Worm (Caenorhabditis elegans) whole organism, early embryonic: ENCODE data around the gene pstk-1.

Experiments
- B0310.2 ChIP-seq: sonication (generic microtip); optimal IDR thresholded peaks from 2 replicates; lab custom pipeline; 2016; ENCODE audit warnings: mild to moderate bottlenecking, missing genetic modification characterization, missing compliant biosample characterization
- F13C5.2 ChIP-seq: sonication (generic microtip); optimal IDR thresholded peaks from 2 replicates; lab custom pipeline; 2017; ENCODE audit warnings: mild to moderate bottlenecking, missing genetic modification characterization, inconsistent platforms, missing compliant biosample characterization
- aly-1 ChIP-seq: sonication (generic microtip); optimal IDR thresholded peaks from 2 replicates; lab custom pipeline; 2016; ENCODE audit warnings: missing genetic modification characterization, missing compliant biosample characterization
- ama-1 ChIP-seq: fragments of 150-350 bp; optimal IDR thresholded peaks from 2 replicates; lab custom pipeline; 2014
- ceh-13 ChIP-seq: fragments of 200-800 bp; sonication (Bioruptor generic); optimal IDR thresholded peaks from 2 replicates; lab custom pipeline; 2018; ENCODE audit warnings: mild to moderate bottlenecking, missing genetic modification characterization, missing compliant biosample characterization
- ceh-36 ChIP-seq: sonication (generic microtip); optimal IDR thresholded peaks from 2 replicates; lab custom pipeline; 2016; ENCODE audit warnings: missing genetic modification characterization, inconsistent platforms, missing compliant biosample characterization
- ets-7 ChIP-seq: sonication (generic microtip); optimal IDR thresholded peaks from 2 replicates; lab custom pipeline; 2016; ENCODE audit warnings: missing genotype, missing genetic modification characterization, missing compliant biosample characterization
- flt-1 ChIP-seq: fragments of 200-800 bp; sonication (Bioruptor generic); IDR thresholded peaks from 2 replicates; pipeline ENCODE4 v1.3.6; 2022; ENCODE audit warnings: missing genetic modification characterization, missing compliant biosample characterization
- hmbx-1 ChIP-seq: sonication (generic microtip); optimal IDR thresholded peaks from 2 replicates; lab custom pipeline; 2016; ENCODE audit warnings: mild to moderate bottlenecking, missing genetic modification characterization, missing compliant biosample characterization
- hmg-4 ChIP-seq: fragments of 200-800 bp; sonication (Bioruptor generic); optimal IDR thresholded peaks from 2 replicates; lab custom pipeline; 2018; ENCODE audit warnings: mild to moderate bottlenecking, missing genetic modification characterization, missing compliant biosample characterization
- hnd-1 ChIP-seq: sonication (generic microtip); optimal IDR thresholded peaks from 2 replicates; lab custom pipeline; 2016; ENCODE audit warnings: missing genetic modification characterization, missing compliant biosample characterization
- pes-1 ChIP-seq: fragments of 200-800 bp; sonication (Bioruptor generic); IDR thresholded peaks from 2 replicates; pipeline ENCODE4 v1.3.6; 2022; ENCODE audit warnings: missing genetic modification reagents, missing genetic modification characterization, missing compliant biosample characterization
- scrt-1 ChIP-seq: fragments of 200-800 bp; sonication (Bioruptor generic); IDR thresholded peaks from 2 replicates; pipeline ENCODE4 v1.3.6; 2022; ENCODE audit warnings: missing genetic modification characterization, missing compliant biosample characterization
- sea-1 ChIP-seq: fragments of 200-800 bp; sonication (Bioruptor generic); conservative IDR thresholded peaks from 2 replicates; pipeline ENCODE4 v1.3.6; 2022; ENCODE audit warnings: missing genetic modification characterization, missing compliant biosample characterization
- tbx-11 ChIP-seq: fragments of 200-800 bp; sonication (Bioruptor generic); IDR thresholded peaks from 2 replicates; pipeline ENCODE4 v1.3.6; 2022; ENCODE audit warnings: missing genetic modification characterization, missing compliant biosample characterization
- tbx-37 ChIP-seq: fragments of 200-800 bp; sonication (Bioruptor generic); conservative IDR thresholded peaks from 2 replicates; pipeline ENCODE4 v1.3.6; 2022; ENCODE audit warnings: missing genetic modification reagents, missing genetic modification characterization, missing compliant biosample characterization
- tra-4 ChIP-seq: sonication (generic microtip); optimal IDR thresholded peaks from 2 replicates; lab custom pipeline; 2017; ENCODE audit warnings: missing genetic modification characterization, missing compliant biosample characterization

The pstk-1 gene

DNA sequence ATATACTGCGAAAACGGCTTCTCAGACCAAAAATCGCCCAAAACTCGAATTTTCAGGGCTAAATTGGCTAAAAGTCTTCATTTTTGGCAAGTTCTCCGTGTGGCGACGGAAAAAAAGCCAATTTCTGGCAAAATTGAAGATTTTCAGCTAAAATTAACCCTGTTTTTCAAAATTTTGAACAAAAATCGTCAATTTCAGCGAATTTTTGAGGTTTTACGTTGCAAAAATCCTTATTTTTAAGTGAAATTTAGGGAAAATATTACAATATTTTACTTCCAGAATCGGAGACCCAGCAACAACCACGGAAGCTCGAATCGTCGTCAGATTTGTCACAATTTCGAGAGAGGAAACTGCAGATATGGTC, 38.2 kb upstream of the pstk-1 start:
- TF ChIP-seq ets-7 (tag; lab: Kevin White, UChicago), result no peak
- no peak for TF ChIP-seq hnd-1 (tag; lab: Kevin White, UChicago)
- TF ChIP-seq tbx-11 (GFP tag; lab: Robert Waterston, UW), result no peak
- no peak for TF ChIP-seq F13C5.2 (tag; lab: Kevin White, UChicago)
- TF ChIP-seq flt-1 (GFP tag; lab: Robert Waterston, UW), result no peak
- no peak for TF ChIP-seq ceh-36 (tag; lab: Kevin White, UChicago)

DNA sequence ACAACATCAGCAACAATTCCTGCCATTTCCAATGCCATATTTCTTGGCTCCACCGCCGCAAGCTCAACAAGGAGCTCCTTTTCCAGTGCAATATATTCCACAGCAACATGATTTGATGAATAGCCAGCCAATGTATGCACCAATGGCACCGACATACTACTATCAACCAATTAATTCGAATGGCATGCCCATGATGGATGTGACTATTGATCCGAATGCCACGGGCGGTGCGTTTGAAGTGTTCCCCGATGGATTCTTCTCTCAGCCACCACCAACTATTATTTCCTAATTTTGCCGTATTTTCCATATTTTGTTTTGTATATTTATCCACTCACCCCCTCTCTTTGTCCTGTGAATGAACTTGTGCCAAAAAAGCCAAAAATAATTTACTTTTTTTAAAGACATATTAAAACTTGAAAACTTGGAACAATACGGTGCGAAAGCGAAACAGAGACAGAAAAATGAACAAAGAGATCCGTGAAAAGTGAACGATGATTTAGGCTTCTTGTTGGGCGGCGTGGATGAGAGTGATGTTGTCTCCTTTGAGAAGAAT, 37.5 kb upstream of the pstk-1 start:
- TF ChIP-seq hmbx-1 (tag; lab: Kevin White, UChicago) (no peak), F13C5.2 (tag; lab: Kevin White, UChicago) (no peak), hmg-4 (GFP tag; lab: Kevin White, UChicago) (no peak), flt-1 (GFP tag; lab: Robert Waterston, UW) (no peak), pes-1 (no peak), ceh-13 (GFP tag; lab: Kevin White, UChicago) (no peak), tbx-37 (GFP tag; lab: Robert Waterston, UW) (no peak), ets-7 (tag; lab: Kevin White, UChicago) (no peak)

DNA sequence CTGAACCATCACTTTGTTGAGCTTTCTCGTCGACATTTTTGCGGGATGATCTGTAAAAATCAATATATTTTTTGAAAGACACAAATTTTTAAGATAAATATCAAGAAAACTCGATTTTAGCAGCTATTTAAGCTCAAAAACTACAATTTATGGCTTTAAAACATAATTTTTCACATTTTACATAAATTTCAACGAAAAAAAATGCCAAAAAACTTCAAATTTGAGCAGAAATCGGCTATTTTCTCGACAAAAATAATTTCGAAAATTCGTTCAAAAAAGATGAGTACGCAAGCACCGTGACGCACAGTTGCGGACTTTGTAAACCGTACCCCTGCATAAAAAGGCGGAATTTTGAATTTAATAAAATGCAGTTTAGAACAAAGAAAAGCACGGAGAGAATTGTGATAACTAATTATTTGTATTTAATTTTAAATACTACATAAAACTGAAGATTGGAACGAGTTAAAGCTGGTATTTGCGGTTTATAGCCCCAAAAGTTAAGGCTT, 36.8 kb upstream of the pstk-1 start, which contains the start of gene snr-6:
snr-6 (minus strand) TSS at position 51 of the 506 bp plus-strand sequence.
- TF ChIP-seq scrt-1 (GFP tag; lab: Robert Waterston, UW), result no peak
- no peak for TF ChIP-seq B0310.2 (tag; lab: Kevin White, UChicago)
- TF ChIP-seq pes-1, result no peak
- no peak for TF ChIP-seq hnd-1 (tag; lab: Kevin White, UChicago)
- peak; percentile 77 for TF ChIP-seq F13C5.2 (tag; lab: Kevin White, UChicago)
- no peak for TF ChIP-seq tra-4 (tag; lab: Kevin White, UChicago)

DNA sequence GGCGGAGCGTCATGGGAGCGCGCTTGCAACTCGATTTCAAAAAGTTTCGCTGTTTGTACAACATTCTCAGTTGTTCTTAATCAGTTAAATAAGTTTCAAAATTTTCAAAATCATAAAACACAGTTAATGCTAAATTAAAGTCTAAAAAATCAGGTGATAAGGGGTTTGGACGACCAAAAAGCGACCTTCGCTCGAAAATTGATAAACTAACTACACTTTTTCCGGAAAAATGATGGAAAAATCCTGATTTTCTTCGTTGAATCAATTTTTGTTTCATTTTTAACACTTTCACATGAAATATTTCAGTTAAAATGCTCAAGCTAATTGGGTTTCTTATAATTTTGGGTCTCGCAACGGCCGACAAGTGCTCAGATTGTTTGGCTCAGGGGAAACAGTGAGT, 36.2 kb upstream of the pstk-1 start, which contains the start of gene Y49E10.16:
Y49E10.16 (plus strand) TSS at position 301 of the 400 bp plus-strand sequence.
- TF ChIP-seq hnd-1 (tag; lab: Kevin White, UChicago) (no peak), sea-1 (GFP tag; lab: Robert Waterston, UW) (no peak), scrt-1 (GFP tag; lab: Robert Waterston, UW) (no peak), hmbx-1 (tag; lab: Kevin White, UChicago) (no peak), flt-1 (GFP tag; lab: Robert Waterston, UW) (no peak), ama-1 (lab: Kevin White, UChicago) (no peak), pes-1 (no peak), ceh-36 (tag; lab: Kevin White, UChicago) (no peak), F13C5.2 (tag; lab: Kevin White, UChicago) (no peak)

DNA sequence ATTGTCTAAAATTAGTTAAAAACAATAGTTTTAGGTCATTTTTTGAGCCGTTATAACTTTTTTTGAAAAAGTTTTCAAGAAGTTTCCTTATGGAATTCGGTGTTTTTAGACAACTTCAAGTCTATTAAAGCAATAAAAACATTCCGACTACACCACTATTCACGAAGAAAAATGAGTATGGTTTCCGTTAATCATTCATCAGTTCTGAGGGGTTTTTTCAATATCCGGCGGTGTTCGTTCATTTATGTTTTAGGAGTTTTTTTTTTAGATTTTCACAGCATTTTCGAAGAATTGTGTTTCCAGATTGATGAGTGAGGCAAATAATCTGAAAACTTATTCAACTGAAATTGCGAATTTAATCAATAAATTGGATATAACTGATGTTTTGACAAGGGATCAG, 32.3 kb upstream of the pstk-1 start, which contains the start of gene Y49E10.27:
Y49E10.27 (plus strand) TSS at position 301 of the 400 bp plus-strand sequence.
- no peak for TF ChIP-seq scrt-1 (GFP tag; lab: Robert Waterston, UW)
- no peak for TF ChIP-seq tra-4 (tag; lab: Kevin White, UChicago)
- TF ChIP-seq sea-1 (GFP tag; lab: Robert Waterston, UW), result no peak
- TF ChIP-seq pes-1, result no peak
- no peak for TF ChIP-seq aly-1 (tag; lab: Kevin White, UChicago)
- no peak for TF ChIP-seq hmg-4 (GFP tag; lab: Kevin White, UChicago)
- TF ChIP-seq B0310.2 (tag; lab: Kevin White, UChicago), result no peak
- TF ChIP-seq ama-1 (lab: Kevin White, UChicago), result no peak
- no peak for TF ChIP-seq hnd-1 (tag; lab: Kevin White, UChicago)
- no peak for TF ChIP-seq hmbx-1 (tag; lab: Kevin White, UChicago)
- TF ChIP-seq tbx-37 (GFP tag; lab: Robert Waterston, UW), result no peak
- TF ChIP-seq ceh-13 (GFP tag; lab: Kevin White, UChicago), result no peak
- TF ChIP-seq F13C5.2 (tag; lab: Kevin White, UChicago), result no peak
- TF ChIP-seq tbx-11 (GFP tag; lab: Robert Waterston, UW), result no peak
- no peak for TF ChIP-seq ets-7 (tag; lab: Kevin White, UChicago)
- TF ChIP-seq ceh-36 (tag; lab: Kevin White, UChicago), result no peak
- TF ChIP-seq flt-1 (GFP tag; lab: Robert Waterston, UW), result no peak

DNA sequence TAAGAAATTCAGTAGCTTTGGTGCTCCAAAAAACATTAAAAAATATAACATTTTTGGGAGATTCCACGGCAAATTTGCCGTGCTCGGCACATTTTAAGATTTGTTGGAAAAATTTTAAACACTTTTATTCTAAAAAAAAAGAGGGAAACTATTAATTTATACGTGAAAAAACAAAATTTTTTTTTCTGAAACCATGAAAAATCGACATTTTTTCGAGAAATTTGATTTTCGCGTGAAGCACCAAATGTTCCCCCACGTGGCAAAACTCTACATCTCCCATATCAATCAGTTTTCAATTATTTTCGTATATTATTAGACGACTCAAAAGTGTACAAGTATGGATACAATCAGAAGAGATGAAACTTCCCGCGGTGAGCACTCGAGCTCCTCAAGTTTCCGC, 30.2 kb upstream of the pstk-1 start, which contains the start of gene fbxa-218:
fbxa-218 (plus strand) TSS at position 301 of the 400 bp plus-strand sequence.
- TF ChIP-seq ceh-13 (GFP tag; lab: Kevin White, UChicago) (no peak), hmg-4 (GFP tag; lab: Kevin White, UChicago) (no peak), hnd-1 (tag; lab: Kevin White, UChicago) (no peak), ceh-36 (tag; lab: Kevin White, UChicago) (no peak), tra-4 (tag; lab: Kevin White, UChicago) (no peak), sea-1 (GFP tag; lab: Robert Waterston, UW) (no peak), tbx-11 (GFP tag; lab: Robert Waterston, UW) (no peak), ama-1 (lab: Kevin White, UChicago) (no peak), pes-1 (no peak), tbx-37 (GFP tag; lab: Robert Waterston, UW) (no peak), B0310.2 (tag; lab: Kevin White, UChicago) (no peak)

DNA sequence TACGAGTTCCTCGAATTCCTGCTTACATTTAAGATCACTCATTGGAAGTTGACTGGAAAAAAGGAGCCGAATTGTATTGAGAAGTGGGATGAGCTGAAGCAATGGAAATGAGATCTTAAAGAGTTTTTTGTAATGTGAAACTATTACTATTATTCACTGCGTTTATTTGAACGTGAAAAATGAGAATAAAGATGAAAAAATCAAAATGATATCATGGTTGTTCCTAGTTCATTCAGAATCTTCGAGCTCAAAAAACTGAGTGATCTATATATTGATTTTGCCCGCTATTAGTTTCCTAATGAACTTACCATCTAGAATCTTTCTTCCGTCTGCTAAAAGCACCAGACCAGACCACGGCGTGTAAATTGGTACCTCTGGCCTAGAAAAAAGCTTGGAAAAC, 29.4 kb upstream of the pstk-1 start:
- TF ChIP-seq ets-7 (tag; lab: Kevin White, UChicago) (no peak), tra-4 (tag; lab: Kevin White, UChicago) (no peak), tbx-37 (GFP tag; lab: Robert Waterston, UW) (no peak), B0310.2 (tag; lab: Kevin White, UChicago) (no peak), sea-1 (GFP tag; lab: Robert Waterston, UW) (no peak), hmg-4 (GFP tag; lab: Kevin White, UChicago) (no peak), scrt-1 (GFP tag; lab: Robert Waterston, UW) (no peak), tbx-11 (GFP tag; lab: Robert Waterston, UW) (no peak), hnd-1 (tag; lab: Kevin White, UChicago) (no peak), ceh-13 (GFP tag; lab: Kevin White, UChicago) (no peak), hmbx-1 (tag; lab: Kevin White, UChicago) (no peak)
